Worm (Caenorhabditis elegans) whole organism, young adult: ENCODE measurements around the gene C27D8.1.

Source experiments
- B0336.3 ChIP-seq: fragments of 200-800 bp; sonication (Bioruptor generic); IDR thresholded peaks from 2 replicates; pipeline ENCODE4 v1.3.6; 2022; ENCODE audit warnings: missing genetic modification characterization, missing compliant biosample characterization
- C06A6.2 ChIP-seq: fragments of 200-800 bp; sonication (Bioruptor generic); conservative IDR thresholded peaks from 2 replicates; pipeline ENCODE4 v1.3.6; 2022; ENCODE audit warnings: missing genetic modification characterization, missing compliant biosample characterization
- F52B5.7 ChIP-seq: sonication (generic microtip); optimal IDR thresholded peaks from 2 replicates; lab custom pipeline; 2016; ENCODE audit warnings: mild to moderate bottlenecking, missing genetic modification characterization, missing compliant biosample characterization
- K11D2.4 ChIP-seq: fragments of 200-800 bp; sonication (Bioruptor generic); IDR thresholded peaks from 2 replicates; pipeline ENCODE4 v1.3.6; 2022; ENCODE audit warnings: missing genetic modification reagents, missing genetic modification characterization, missing compliant biosample characterization
- Y53G8AR.9 ChIP-seq: fragments of 200-800 bp; sonication (Bioruptor generic); conservative IDR thresholded peaks from 2 replicates; pipeline ENCODE4 v1.3.6; 2022; ENCODE audit warnings: missing genetic modification reagents, missing genetic modification characterization, missing compliant biosample characterization
- ZK185.1 ChIP-seq: sonication (generic microtip); optimal IDR thresholded peaks from 2 replicates; lab custom pipeline; 2016; ENCODE audit warnings: mild to moderate bottlenecking, missing genetic modification characterization, missing compliant biosample characterization; ENCODE audit not compliant: poor library complexity, severe bottlenecking
- aptf-2 ChIP-seq: fragments of 200-800 bp; sonication (Bioruptor generic); conservative IDR thresholded peaks from 2 replicates; pipeline ENCODE4 v1.3.6; 2022; ENCODE audit warnings: missing genetic modification reagents, missing genetic modification characterization, missing compliant biosample characterization
- ccch-3 ChIP-seq: fragments of 200-800 bp; sonication (Bioruptor generic); optimal IDR thresholded peaks from 2 replicates; lab custom pipeline; 2018; ENCODE audit warnings: mild to moderate bottlenecking, missing genetic modification characterization, missing compliant biosample characterization
- cebp-1 ChIP-seq, 2 experiments: fragments of 200-800 bp in 1 of 2; sonication (Bioruptor generic) in 1 of 2; sonication (generic microtip) in 1 of 2; IDR thresholded peaks in 1 of 2; optimal IDR thresholded peaks in 1 of 2; 2 replicates each; pipeline versions ENCODE4 v1.3.6 to Lab custom; 2017 to 2022; ENCODE audit warnings: missing compliant biosample characterization in 2 of 2, missing genetic modification characterization in 2 of 2, mild to moderate bottlenecking in 1 of 2, missing genetic modification reagents in 1 of 2, moderate library complexity in 1 of 2
- cebp-2 ChIP-seq: fragments of 200-800 bp; sonication (Bioruptor generic); IDR thresholded peaks from 2 replicates; pipeline ENCODE4 v1.3.6; 2022; ENCODE audit warnings: missing genetic modification characterization, missing compliant biosample characterization
- ceh-27 ChIP-seq: fragments of 200-800 bp; sonication (Bioruptor generic); optimal IDR thresholded peaks from 2 replicates; lab custom pipeline; 2018; ENCODE audit warnings: mild to moderate bottlenecking, missing genetic modification characterization, moderate library complexity, missing compliant biosample characterization
- dox-1 ChIP-seq: fragments of 200-800 bp; sonication (Bioruptor generic); IDR thresholded peaks from 2 replicates; pipeline ENCODE4 v1.3.6; 2022; ENCODE audit warnings: missing genetic modification reagents, missing genetic modification characterization, missing compliant biosample characterization
- dpff-1 ChIP-seq: sonication (generic microtip); optimal IDR thresholded peaks from 2 replicates; lab custom pipeline; 2017; ENCODE audit warnings: mild to moderate bottlenecking, missing genetic modification characterization, missing compliant biosample characterization
- efl-1 ChIP-seq: fragments of 150-350 bp; optimal IDR thresholded peaks from 2 replicates; lab custom pipeline; 2014; ENCODE audit warnings: missing biosample characterization, missing genetic modification reagents, missing genetic modification characterization
- egl-18 ChIP-seq: fragments of 200-800 bp; sonication (Bioruptor generic); IDR thresholded peaks from 2 replicates; pipeline ENCODE4 v1.3.6; 2022; ENCODE audit warnings: missing genetic modification reagents, missing genetic modification characterization, missing compliant biosample characterization
- ets-4 ChIP-seq: fragments of 200-800 bp; sonication (Bioruptor generic); optimal IDR thresholded peaks from 2 replicates; lab custom pipeline; 2018; ENCODE audit warnings: mild to moderate bottlenecking, missing genetic modification characterization, missing compliant biosample characterization
- fkh-3 ChIP-seq: sonication (generic microtip); optimal IDR thresholded peaks from 2 replicates; lab custom pipeline; 2016; ENCODE audit warnings: mild to moderate bottlenecking, missing genetic modification characterization, missing compliant biosample characterization
- him-1 ChIP-seq: sonication (generic microtip); optimal IDR thresholded peaks from 2 replicates; lab custom pipeline; 2016; ENCODE audit warnings: missing genotype, missing genetic modification reagents, missing genetic modification characterization, missing compliant biosample characterization
- hlh-12 ChIP-seq: sonication (generic microtip); optimal IDR thresholded peaks from 2 replicates; lab custom pipeline; 2016; ENCODE audit warnings: missing genetic modification characterization, missing compliant biosample characterization
- hmg-1.2 ChIP-seq: fragments of 200-800 bp; sonication (Bioruptor generic); IDR thresholded peaks from 2 replicates; pipeline ENCODE4 v1.3.6; 2022; ENCODE audit warnings: missing genetic modification reagents, missing genetic modification characterization, missing compliant biosample characterization
- lag-1 ChIP-seq: fragments of 200-800 bp; sonication (Bioruptor generic); IDR thresholded peaks from 2 replicates; pipeline ENCODE4 v1.3.6; 2022; ENCODE audit warnings: missing genetic modification reagents, missing genetic modification characterization, missing compliant biosample characterization
- lin-54 ChIP-seq: fragments of 200-800 bp; sonication (Bioruptor generic); optimal IDR thresholded peaks from 2 replicates; lab custom pipeline; 2018; ENCODE audit warnings: mild to moderate bottlenecking, missing genetic modification characterization, missing compliant biosample characterization
- madf-10 ChIP-seq: sonication (generic microtip); optimal IDR thresholded peaks from 2 replicates; lab custom pipeline; 2016; ENCODE audit warnings: mild to moderate bottlenecking, missing genetic modification characterization, missing compliant biosample characterization
- nfya-1 ChIP-seq: sonication (generic microtip); optimal IDR thresholded peaks from 2 replicates; lab custom pipeline; 2017; ENCODE audit warnings: antibody characterized with exemption, missing compliant biosample characterization, missing genetic modification characterization, borderline replicate concordance; ENCODE audit not compliant: insufficient read depth
- nfya-2 ChIP-seq: fragments of 200-800 bp; sonication (Bioruptor generic); IDR thresholded peaks from 2 replicates; pipeline ENCODE4 v1.3.6; 2022; ENCODE audit warnings: missing genetic modification reagents, missing genetic modification characterization, missing compliant biosample characterization
- nfyb-1 ChIP-seq: fragments of 200-800 bp; sonication (Bioruptor generic); IDR thresholded peaks from 2 replicates; pipeline ENCODE4 v1.3.6; 2022; ENCODE audit warnings: missing genetic modification reagents, missing genetic modification characterization, missing compliant biosample characterization
- nhr-80 ChIP-seq: sonication (generic microtip); optimal IDR thresholded peaks from 2 replicates; lab custom pipeline; 2016; ENCODE audit warnings: missing genetic modification characterization, missing compliant biosample characterization
- rec-8 ChIP-seq, 2 experiments: sonication (generic microtip); optimal IDR thresholded peaks; 2 replicates each; lab custom pipeline; 2016; ENCODE audit warnings: mild to moderate bottlenecking in 2 of 2, missing genetic modification characterization in 2 of 2, missing genetic modification reagents in 2 of 2, missing genotype in 2 of 2, missing biosample characterization in 1 of 2, missing compliant biosample characterization in 1 of 2, moderate library complexity in 1 of 2
- repo-1 ChIP-seq: sonication (generic microtip); optimal IDR thresholded peaks from 2 replicates; lab custom pipeline; 2017; ENCODE audit warnings: mild to moderate bottlenecking, missing genetic modification characterization, missing compliant biosample characterization
- snpc-3.4 ChIP-seq: sonication (generic microtip); optimal IDR thresholded peaks from 2 replicates; lab custom pipeline; 2017; ENCODE audit warnings: missing genetic modification characterization, mild to moderate bottlenecking, missing compliant biosample characterization, antibody characterized with exemption, moderate library complexity, missing genotype, missing genetic modification reagents
- sptf-2 ChIP-seq: fragments of 200-800 bp; sonication (Bioruptor generic); optimal IDR thresholded peaks from 2 replicates; lab custom pipeline; 2018; ENCODE audit warnings: mild to moderate bottlenecking, missing genetic modification characterization, missing compliant biosample characterization
- tbp1 ChIP-seq: fragments of 200-800 bp; sonication (Bioruptor generic); optimal IDR thresholded peaks from 2 replicates; lab custom pipeline; 2018; ENCODE audit warnings: mild to moderate bottlenecking, missing genetic modification characterization, missing compliant biosample characterization
- tbx-9 ChIP-seq: sonication (generic microtip); optimal IDR thresholded peaks from 2 replicates; lab custom pipeline; 2016; ENCODE audit warnings: borderline replicate concordance, missing genetic modification characterization, inconsistent platforms, missing compliant biosample characterization
- tlf-1 ChIP-seq: fragments of 200-800 bp; sonication (Bioruptor generic); optimal IDR thresholded peaks from 2 replicates; lab custom pipeline; 2018; ENCODE audit warnings: mild to moderate bottlenecking, missing genetic modification characterization, missing compliant biosample characterization
- unc-130 ChIP-seq: sonication (generic microtip); optimal IDR thresholded peaks from 2 replicates; lab custom pipeline; 2016; ENCODE audit warnings: missing genetic modification reagents, missing genetic modification characterization, missing compliant biosample characterization
- ztf-22 ChIP-seq: fragments of 200-800 bp; sonication (Bioruptor generic); optimal IDR thresholded peaks from 2 replicates; lab custom pipeline; 2018; ENCODE audit warnings: mild to moderate bottlenecking, missing genetic modification characterization, moderate library complexity, missing compliant biosample characterization
- ztf-3 ChIP-seq: fragments of 200-800 bp; sonication (Bioruptor generic); optimal IDR thresholded peaks from 2 replicates; lab custom pipeline; 2018; ENCODE audit warnings: mild to moderate bottlenecking, missing genetic modification characterization, missing compliant biosample characterization
- ztf-6 ChIP-seq: fragments of 200-800 bp; sonication (Bioruptor generic); IDR thresholded peaks from 2 replicates; pipeline ENCODE4 v1.3.6; 2022; ENCODE audit warnings: missing genetic modification reagents, missing genetic modification characterization, missing compliant biosample characterization

Gene C27D8.1

ce11 chrIV:12689709-12690142 lies 27.9 kb upstream of the C27D8.1 start (continued):
- TF ChIP-seq ztf-3 (GFP tag; lab: Kevin White, UChicago) (no peak), ets-4 (GFP tag; lab: Kevin White, UChicago) (peak; percentile 97), dox-1 (GFP tag; lab: Robert Waterston, UW) (0 out of 2 replicates have a peak, but pooled peaks have one; percentile 37), repo-1 (no peak), him-1 (tag; lab: Kevin White, UChicago) (no peak), hlh-12 (tag; lab: Kevin White, UChicago) (no peak), nhr-80 (tag; lab: Kevin White, UChicago) (peak; percentile 99), cebp-1 (GFP tag; IDR thresholded peaks at IDR 0.05; lab: Robert Waterston, UW) (no peak), cebp-1 (tag; optimal IDR thresholded peaks at IDR 0.05; lab: Kevin White, UChicago) (peak; percentile 53), snpc-3.4 (tag; lab: Kevin White, UChicago) (no peak), tlf-1 (GFP tag; lab: Kevin White, UChicago) (peak; percentile 49), ztf-22 (peak; percentile 85), C06A6.2 (GFP tag; lab: Robert Waterston, UW) (no peak), efl-1 (GFP tag; lab: Kevin White, UChicago) (no peak), rec-8 (tag; optimal IDR thresholded peaks at IDR 0.05; lab: Kevin White, UChicago) (no peak)

DNA sequence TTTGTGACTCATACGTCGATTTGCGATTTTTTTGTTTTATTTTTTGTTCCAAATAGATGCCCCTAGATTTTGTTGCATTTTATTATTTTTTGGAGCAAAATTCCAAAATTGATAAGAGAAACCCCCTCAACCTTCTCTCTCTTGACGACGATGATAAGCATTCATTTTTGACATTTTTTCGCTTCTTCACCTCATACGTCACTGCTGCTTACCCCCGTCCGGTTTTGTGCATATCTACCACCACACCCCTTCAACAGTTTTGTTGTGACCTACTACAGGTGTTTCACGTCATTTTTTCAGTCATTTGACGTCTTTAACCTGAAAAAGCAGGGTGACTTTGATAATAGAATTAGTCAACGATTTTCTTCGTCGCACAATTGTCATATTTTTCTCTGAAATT lies 18.8 kb upstream of the C27D8.1 start:
- no peak for TF ChIP-seq madf-10 (tag; lab: Kevin White, UChicago)
- no peak for TF ChIP-seq cebp-1 (GFP tag; IDR thresholded peaks at IDR 0.05; lab: Robert Waterston, UW)
- peak; percentile 3 for TF ChIP-seq cebp-1 (tag; optimal IDR thresholded peaks at IDR 0.05; lab: Kevin White, UChicago)
- peak; percentile 84 for TF ChIP-seq nhr-80 (tag; lab: Kevin White, UChicago)

DNA sequence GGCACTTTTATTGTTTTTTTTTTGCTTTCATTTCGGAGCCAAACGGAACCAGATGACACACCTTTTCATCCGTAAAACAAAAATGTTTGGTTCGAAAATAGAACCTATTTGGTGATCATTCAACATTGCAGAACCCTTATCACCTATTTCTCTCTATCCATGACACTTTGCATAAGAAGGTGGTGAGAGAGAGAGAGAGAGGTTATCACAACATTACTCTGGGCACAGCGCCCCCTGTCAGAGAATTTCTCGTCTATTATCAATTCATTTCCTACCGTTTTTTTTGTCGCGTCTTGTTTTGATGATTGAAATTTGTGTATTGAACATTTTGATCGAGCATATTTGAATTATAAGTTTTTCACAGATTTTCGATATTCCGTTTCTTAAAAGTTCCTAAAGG lies 17.4 kb upstream of the C27D8.1 start:
- no peak for TF ChIP-seq cebp-2
- TF ChIP-seq tbp1 (GFP tag; lab: Kevin White, UChicago), result no peak
- no peak for TF ChIP-seq nfya-2
- TF ChIP-seq nhr-80 (tag; lab: Kevin White, UChicago), result peak; percentile 87

DNA sequence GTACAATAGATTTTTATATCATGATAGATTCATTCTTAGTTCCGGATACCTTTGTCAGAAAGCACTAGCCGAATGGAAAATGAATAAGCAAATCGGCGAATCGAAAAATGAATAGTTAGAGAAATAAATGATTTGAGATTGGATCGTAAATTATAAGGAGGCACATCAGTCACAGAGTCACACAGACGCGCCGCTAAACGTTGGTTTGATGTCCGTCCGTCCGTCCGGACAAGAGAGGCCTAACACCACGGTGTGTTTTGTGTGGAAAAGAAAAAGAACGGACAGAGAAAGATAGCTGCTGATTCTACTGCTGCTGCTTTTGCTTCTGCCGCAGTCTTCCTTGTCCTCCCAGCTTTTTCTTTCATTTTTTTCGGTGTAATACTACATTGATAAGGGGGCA lies 16.7 kb upstream of the C27D8.1 start:
- no peak for TF ChIP-seq nfyb-1
- TF ChIP-seq B0336.3 (GFP tag; lab: Robert Waterston, UW), result no peak
- TF ChIP-seq efl-1 (GFP tag; lab: Kevin White, UChicago), result no peak
- no peak for TF ChIP-seq tbx-9 (tag; lab: Kevin White, UChicago)
- TF ChIP-seq nhr-80 (tag; lab: Kevin White, UChicago), result peak; percentile 0
- TF ChIP-seq nfya-1 (tag; lab: Kevin White, UChicago), result no peak
- TF ChIP-seq lag-1 (GFP tag; lab: Robert Waterston, UW), result no peak

ce11 chrIV:12703811-12704210 lies 13.8 kb upstream of the C27D8.1 start, which contains the start of gene C27D8.4:
TSS of gene C27D8.4 (plus strand) at chrIV:12704111.
- TF ChIP-seq ztf-6 (GFP tag; lab: Robert Waterston, UW) (no peak), unc-130 (GFP tag; lab: Kevin White, UChicago) (no peak), K11D2.4 (GFP tag; lab: Robert Waterston, UW) (no peak), hmg-1.2 (no peak), ceh-27 (GFP tag; lab: Kevin White, UChicago) (no peak), cebp-2 (no peak), Y53G8AR.9 (GFP tag; lab: Robert Waterston, UW) (no peak), ZK185.1 (tag; lab: Kevin White, UChicago) (no peak), sptf-2 (GFP tag; lab: Kevin White, UChicago) (no peak), F52B5.7 (no peak), lin-54 (GFP tag; lab: Kevin White, UChicago) (no peak), dpff-1 (tag; lab: Kevin White, UChicago) (no peak), fkh-3 (tag; lab: Kevin White, UChicago) (no peak), aptf-2 (GFP tag; lab: Robert Waterston, UW) (no peak), egl-18 (GFP tag; lab: Robert Waterston, UW) (no peak), ccch-3 (GFP tag; lab: Kevin White, UChicago) (no peak)
